Worm (Caenorhabditis elegans) whole organism, L4/young adult: ENCODE data around the gene srx-26.

Experiments used
- W03F9.2 ChIP-seq: fragments of 150-350 bp; optimal IDR thresholded peaks from 2 replicates; lab custom pipeline; 2014; ENCODE audit warnings: missing biosample characterization, missing genetic modification characterization
- dao-5 ChIP-seq: sonication (generic microtip); optimal IDR thresholded peaks from 2 replicates; lab custom pipeline; 2016; ENCODE audit warnings: missing genotype, missing genetic modification characterization, moderate library complexity, missing compliant biosample characterization
- him-1 ChIP-seq: sonication (generic microtip); optimal IDR thresholded peaks from 2 replicates; lab custom pipeline; 2016; ENCODE audit warnings: missing genotype, missing genetic modification reagents, missing genetic modification characterization, missing compliant biosample characterization

The srx-26 gene

DNA sequence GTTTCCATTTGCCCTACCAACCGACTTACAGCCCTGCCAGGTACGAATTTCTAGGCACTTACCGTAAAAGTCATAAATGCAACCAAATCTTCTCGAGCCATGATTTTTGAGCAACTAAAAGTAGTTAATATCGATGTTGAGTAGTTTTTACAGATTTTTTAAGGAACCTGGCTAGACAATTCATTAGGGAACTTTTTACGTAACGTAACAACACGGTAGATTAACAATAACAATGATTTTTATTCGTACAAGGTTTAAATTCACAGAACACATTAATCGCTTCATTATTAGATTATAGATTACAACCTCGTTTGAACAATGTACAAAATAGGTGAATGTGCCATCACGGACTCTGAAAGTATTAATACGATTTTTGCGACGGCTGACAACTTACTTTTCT lies at the start of gene srx-26:
TSS of gene srx-26 (minus strand) at position 101 of the 400 bp plus-strand sequence.
- TF ChIP-seq him-1 (tag; lab: Kevin White, UChicago) (no peak), W03F9.2 (tag; lab: Kevin White, UChicago) (no peak), dao-5 (tag; lab: Kevin White, UChicago) (no peak)

DNA sequence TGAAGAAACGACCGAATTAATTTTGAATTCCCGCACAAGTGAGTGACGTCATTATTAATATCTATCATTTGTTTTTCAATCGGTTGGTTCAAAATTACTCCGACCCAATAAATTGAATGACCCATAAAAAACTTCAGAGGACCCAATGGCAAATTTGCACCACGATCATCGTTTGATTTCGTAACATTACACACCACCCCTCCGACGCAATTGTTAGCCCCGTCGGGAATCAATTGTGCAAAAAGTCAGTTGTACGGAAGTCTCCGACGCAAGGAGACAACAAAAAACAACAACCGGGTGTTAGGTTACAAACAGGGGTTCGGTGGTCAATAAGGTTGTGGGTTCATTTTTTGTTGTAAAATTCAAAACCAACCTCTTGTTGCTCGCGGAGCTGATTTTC lies 49.0 kb upstream of the srx-26 start:
- TF ChIP-seq W03F9.2 (tag; lab: Kevin White, UChicago) (no peak), him-1 (tag; lab: Kevin White, UChicago) (no peak), dao-5 (tag; lab: Kevin White, UChicago) (no peak)

DNA sequence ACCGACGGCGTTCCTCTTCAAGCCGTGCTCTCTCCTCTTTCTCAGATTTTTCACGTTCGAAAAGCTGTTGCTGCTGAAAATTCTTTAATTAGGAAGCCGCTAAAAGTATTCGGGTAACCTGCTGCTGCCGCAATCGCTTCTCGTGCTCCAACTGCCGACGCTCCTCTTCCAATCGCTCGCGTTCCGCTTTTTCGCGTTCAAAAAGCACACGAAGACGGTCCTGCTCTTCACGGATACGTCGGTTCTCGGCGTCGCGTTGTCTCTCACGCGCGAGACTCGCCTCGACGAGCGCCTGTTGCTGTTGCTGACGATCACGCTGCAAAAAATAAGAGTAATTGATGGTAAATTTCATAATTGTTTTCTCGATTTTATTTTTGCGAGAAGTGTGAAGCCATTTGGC lies 47.8 kb upstream of the srx-26 start:
- TF ChIP-seq dao-5 (tag; lab: Kevin White, UChicago) = no peak
- TF ChIP-seq him-1 (tag; lab: Kevin White, UChicago) = no peak
- TF ChIP-seq W03F9.2 (tag; lab: Kevin White, UChicago) = no peak

DNA sequence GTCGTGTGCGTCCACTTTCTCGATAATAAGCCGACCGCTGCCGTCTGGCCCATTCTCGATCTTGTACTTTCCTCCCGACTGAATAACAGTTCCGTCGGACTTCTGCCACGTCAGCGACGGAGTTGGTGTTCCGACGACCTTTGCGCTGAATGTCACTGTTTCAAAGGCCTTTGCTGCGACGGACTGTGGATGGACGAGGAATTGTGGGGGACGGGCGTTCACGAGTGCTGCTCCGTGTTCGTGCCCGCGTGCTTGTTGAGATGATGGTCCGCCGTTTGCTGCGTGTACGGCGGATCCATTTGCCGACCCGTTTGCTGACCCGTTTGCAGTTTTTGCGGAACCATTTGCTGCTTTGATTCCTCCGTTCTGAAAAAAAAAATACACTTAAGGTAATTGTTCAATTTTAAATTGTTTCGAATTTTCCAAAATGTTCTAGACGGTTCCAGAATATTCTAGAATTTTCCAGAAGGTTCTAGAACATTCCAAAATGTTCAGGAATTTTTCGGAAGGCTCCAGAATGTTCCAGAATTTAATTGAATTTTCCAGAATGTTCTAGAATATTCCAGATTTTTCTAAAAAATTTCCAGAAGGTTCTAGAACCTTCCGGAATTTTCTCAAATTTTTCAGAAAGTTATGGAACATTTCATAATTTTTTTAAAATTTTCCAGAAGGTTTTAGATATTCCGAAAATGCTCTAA lies 46.4 kb upstream of the srx-26 start:
- TF ChIP-seq him-1 (tag; lab: Kevin White, UChicago) = no peak
- TF ChIP-seq dao-5 (tag; lab: Kevin White, UChicago) = no peak
- TF ChIP-seq W03F9.2 (tag; lab: Kevin White, UChicago) = no peak

DNA sequence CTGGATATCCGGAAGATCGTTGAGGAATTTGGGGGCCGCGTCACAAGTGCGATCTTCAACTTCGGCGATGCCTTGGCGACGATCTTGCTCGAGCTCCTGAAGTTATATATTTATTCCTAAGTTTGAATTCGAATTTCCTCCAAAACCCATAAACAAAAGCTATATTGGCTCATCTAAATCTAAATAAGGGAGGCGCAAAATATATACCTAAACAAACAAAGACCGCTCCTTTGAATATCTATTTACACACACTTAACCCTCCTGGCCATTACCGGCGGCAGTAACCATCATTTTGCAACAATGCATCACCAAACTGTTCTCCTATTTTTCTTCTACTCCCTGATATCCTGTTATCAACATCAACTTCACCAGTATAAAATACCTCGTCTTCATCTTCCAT lies 43.1 kb upstream of the srx-26 start, which contains the start of gene F54E2.2:
TSS of gene F54E2.2 (plus strand) at position 301 of the 400 bp plus-strand sequence.
- TF ChIP-seq dao-5 (tag; lab: Kevin White, UChicago) (no peak), him-1 (tag; lab: Kevin White, UChicago) (no peak), W03F9.2 (tag; lab: Kevin White, UChicago) (no peak)

DNA sequence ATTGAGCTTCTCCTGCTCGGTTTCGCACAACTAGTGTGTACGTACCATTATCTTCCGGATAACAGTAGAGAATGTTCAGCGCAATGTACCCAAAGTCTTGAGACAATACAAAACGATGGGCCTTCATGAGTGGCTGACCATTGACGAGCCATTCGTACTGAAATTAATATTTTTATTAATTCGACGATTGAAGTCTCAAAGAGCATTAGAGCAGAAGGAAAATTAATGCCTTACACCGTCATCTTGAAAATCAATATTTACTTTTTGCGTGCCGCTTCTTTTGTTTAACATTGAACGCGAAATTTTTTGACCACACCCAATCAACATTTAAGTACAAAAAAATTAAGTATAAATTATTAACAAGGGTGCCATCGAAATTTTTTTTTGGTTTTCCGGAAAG lies 40.1 kb upstream of the srx-26 start:
- TF ChIP-seq him-1 (tag; lab: Kevin White, UChicago) = no peak
- TF ChIP-seq W03F9.2 (tag; lab: Kevin White, UChicago) = no peak
- TF ChIP-seq dao-5 (tag; lab: Kevin White, UChicago) = no peak

DNA sequence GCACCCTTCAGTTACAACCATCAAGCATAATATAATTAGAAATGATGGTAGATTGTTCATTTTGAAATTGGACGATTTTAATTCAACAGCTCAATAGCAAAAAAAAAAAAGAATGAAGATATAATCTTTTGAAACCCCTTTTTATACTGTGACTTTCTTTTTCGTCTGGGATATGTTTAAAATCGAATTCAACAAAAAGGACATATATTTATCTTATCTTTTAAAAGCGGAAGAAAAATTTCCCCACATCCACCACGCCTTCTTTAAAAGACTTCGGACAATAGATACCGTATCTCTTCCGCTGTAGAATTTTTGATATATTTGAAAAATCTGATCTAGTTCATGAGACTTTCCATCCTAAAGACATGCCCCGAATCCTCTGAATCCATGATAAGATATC lies 27.9 kb upstream of the srx-26 start, which contains the start of gene R05D8.11:
TSS of gene R05D8.11 (minus strand) at position 101 of the 400 bp plus-strand sequence.
- TF ChIP-seq dao-5 (tag; lab: Kevin White, UChicago) (no peak), him-1 (tag; lab: Kevin White, UChicago) (no peak), W03F9.2 (tag; lab: Kevin White, UChicago) (no peak)

DNA sequence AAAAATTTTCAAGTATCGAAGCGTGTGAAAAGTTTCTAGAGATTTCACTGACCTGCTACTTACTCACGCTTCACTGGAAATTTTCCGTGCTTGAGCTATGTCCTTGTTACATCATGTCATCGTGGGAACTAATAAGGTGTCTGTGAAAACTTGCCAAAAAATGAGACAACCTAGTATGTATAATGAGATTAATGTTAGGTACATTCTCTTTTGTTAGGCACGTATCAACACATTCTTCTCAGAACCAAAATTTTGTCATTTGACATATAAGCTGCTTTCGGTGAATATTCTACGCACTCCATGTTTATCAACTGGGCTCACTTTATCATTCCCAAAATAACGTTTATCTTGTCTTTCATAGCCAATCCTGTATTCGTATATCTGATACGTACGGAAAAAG lies 21.1 kb upstream of the srx-26 start, which contains the start of gene srj-18:
TSS of gene srj-18 (plus strand) at position 301 of the 400 bp plus-strand sequence.
- TF ChIP-seq him-1 (tag; lab: Kevin White, UChicago) (no peak), W03F9.2 (tag; lab: Kevin White, UChicago) (no peak)

DNA sequence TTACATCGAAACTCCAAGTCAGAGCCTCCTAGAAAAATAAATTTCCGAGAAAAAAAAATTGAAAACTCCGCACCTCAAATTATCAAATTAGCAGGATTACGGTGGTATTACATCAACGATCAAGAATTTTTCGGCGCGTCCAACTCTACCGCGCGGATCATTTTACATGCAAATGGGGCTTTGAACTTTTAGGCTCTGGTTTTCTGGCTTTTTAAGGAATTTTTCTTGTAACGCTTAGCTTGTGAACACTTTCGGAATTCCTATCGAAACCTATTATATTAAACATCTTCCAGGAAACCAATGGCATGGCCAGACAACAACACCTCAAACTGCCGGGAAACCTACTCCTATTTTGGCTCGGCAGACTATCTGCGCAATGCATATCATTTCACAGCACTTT lies 18.7 kb upstream of the srx-26 start, which contains the start of gene srh-56:
TSS of gene srh-56 (plus strand) at position 301 of the 400 bp plus-strand sequence.
- no peak for TF ChIP-seq him-1 (tag; lab: Kevin White, UChicago)
- TF ChIP-seq W03F9.2 (tag; lab: Kevin White, UChicago) = no peak
- TF ChIP-seq dao-5 (tag; lab: Kevin White, UChicago) = no peak

DNA sequence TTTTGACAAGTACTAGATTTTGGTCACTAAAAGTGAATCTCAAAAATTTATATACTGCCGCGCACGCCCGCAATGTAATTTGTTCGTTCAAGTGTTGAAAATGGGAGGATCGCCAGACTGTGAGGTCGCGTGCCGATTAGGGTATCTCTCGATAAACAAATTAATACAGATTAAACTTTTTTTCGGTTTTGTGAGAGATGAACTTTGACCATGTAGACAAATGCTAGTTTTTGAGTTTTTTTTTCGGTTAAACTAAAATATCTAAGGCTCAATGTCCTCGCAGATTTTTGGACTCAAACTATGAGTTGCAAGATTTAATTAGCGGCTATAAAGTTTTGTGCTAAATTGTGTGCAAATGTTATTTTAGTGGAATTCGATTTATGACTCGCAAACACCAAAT lies 16.8 kb upstream of the srx-26 start, which contains the start of gene dhs-15:
TSS of gene dhs-15 (minus strand) at position 101 of the 400 bp plus-strand sequence.
- no peak for TF ChIP-seq him-1 (tag; lab: Kevin White, UChicago)
- TF ChIP-seq W03F9.2 (tag; lab: Kevin White, UChicago) = no peak
- no peak for TF ChIP-seq dao-5 (tag; lab: Kevin White, UChicago)

DNA sequence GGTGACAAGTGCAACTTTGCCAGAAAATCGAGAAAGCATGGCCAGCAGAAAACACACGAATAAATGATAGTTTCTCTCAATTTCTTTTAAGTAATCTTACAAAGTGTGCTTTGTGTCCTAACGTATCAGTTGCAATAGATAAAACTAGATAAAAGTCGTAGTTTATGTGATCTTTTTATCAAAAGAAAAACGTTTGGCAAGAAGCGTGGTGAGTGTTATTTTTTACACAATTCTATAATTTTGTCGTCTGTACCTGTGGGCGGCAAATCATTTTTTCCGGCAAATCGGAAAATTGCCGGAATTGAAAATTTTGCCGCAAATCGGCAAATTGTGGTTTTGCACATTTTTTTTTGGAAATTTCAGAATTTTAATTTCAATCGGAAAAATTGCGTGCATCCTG lies 14.6 kb upstream of the srx-26 start, which contains the start of gene R05D8.9:
TSS of gene R05D8.9 (minus strand) at position 101 of the 400 bp plus-strand sequence.
- no peak for TF ChIP-seq dao-5 (tag; lab: Kevin White, UChicago)
- TF ChIP-seq W03F9.2 (tag; lab: Kevin White, UChicago) = no peak
- no peak for TF ChIP-seq him-1 (tag; lab: Kevin White, UChicago)

DNA sequence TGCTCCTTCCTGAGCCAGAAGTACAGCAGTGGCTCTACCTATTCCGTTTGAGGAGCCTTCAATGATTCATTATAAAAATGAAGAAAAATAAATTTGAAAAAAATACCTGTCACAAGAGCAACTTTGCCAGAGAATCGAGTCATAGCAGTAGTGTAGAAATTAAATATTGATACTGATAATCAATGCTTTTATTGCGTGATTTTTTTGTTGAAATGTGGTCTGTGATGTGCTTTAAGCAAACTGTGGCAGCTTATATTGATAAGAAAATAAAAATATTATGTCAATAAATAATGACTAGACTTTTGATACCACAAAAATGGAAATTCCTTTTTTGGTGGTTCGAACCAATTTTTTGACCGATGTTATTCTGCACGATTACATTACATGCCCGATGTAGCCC lies 12.1 kb upstream of the srx-26 start, which contains the start of gene dhs-14:
TSS of gene dhs-14 (minus strand) at position 149 of the 400 bp plus-strand sequence.
- TF ChIP-seq dao-5 (tag; lab: Kevin White, UChicago) (no peak), W03F9.2 (tag; lab: Kevin White, UChicago) (no peak), him-1 (tag; lab: Kevin White, UChicago) (no peak)

DNA sequence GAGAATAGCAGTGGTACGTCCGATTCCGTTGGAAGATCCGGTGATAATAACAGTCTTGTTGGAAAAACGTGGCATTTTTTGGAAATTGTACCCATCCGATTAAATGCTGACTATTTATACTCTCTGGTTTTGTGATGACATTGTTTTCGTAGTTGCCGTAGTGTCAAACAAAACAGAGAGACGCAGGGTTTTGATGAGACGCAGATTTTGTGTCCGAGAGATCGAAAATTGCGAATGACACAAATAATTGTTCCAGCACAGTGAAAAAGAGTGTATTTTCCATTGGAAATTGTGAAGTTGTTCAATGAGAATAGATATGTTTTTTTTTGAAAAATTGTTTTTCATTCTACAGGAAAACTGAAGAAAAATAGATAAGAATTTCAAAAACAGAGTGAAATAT lies 10.2 kb upstream of the srx-26 start, which contains the start of gene R05D8.7:
TSS of gene R05D8.7 (minus strand) at position 104 of the 400 bp plus-strand sequence.
- TF ChIP-seq W03F9.2 (tag; lab: Kevin White, UChicago) = no peak
- no peak for TF ChIP-seq dao-5 (tag; lab: Kevin White, UChicago)
- no peak for TF ChIP-seq him-1 (tag; lab: Kevin White, UChicago)
